Worm (Caenorhabditis elegans): Measurements from ENCODE around the gene let-92.

DNA sequence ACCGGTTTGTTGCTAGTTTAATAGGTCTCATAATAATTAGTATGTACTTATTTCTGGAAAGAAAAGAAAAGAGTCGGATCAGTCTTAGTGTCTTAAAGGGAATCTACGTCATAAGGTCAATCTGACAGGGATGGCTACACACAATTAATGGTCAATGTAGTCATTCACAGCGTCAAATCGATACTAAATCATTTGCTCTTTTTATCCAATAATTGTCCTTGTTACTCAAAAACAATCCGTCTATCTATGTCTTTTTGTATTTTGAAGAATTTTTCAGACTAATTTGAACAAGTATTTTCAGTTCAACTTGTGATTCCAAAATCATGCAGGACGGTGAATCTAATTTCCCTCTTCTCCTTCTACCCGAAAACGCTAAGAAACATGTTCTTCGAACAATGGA, 19.6 kb upstream of the let-92 start, which contains the start of gene fbxb-3:
- TF ChIP-seq lin-13 (GFP tag; optimal IDR thresholded peaks at IDR 0.05) (no peak), nhr-23 (tag; optimal IDR thresholded peaks at IDR 0.05) (no peak), ama-1 (optimal IDR thresholded peaks at IDR 0.05) (no peak), nhr-77 (tag; optimal IDR thresholded peaks at IDR 0.05) (no peak), aly-2 (tag; optimal IDR thresholded peaks at IDR 0.05) (no peak), gmeb-1 (tag; optimal IDR thresholded peaks at IDR 0.05) (no peak), mdl-1 (tag; optimal IDR thresholded peaks at IDR 0.05) (no peak), snpc-4 (tag; optimal IDR thresholded peaks at IDR 0.05) (no peak), alr-1 (tag; optimal IDR thresholded peaks at IDR 0.05) (no peak)
